ENCODE assay signal across 1 fruit fly cellular context in the genomic region with DNA sequence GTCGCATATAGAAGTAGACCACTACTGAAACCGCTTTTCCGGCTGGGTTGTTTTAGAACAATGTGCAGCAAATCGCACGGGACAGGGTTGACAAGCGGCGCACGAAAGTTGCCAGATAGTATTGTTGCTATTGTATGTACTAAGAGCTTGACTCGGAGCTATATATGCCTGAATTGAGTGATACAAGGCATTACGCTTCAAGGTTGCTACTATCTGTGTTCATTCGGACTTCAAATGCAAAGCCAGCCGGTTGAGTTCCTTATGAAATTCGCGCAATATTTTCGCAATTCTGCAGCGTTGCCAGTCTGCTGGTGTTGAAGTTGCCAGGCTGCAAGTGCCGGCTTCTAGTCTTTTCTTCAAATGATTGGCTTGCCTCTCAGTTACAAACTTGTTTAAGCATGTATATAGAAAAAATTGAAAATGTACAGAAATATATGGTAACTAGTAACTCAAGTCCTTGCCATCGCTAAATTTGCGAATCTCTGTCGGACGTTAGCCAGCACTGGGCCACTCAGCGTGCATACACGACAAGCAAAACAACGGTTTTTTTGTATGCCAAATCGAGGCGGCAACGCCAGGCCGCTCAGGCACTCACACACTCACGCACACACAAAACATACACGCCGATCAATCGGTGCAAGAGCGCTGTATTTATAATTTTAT.
TF ChIP-seq lines count a peak whose summit lies in the region.

A gene (minus strand): TSS at position 513 of the 663 bp plus-strand sequence.
A gene (plus strand): TSS at position 549 of the 663 bp plus-strand sequence.

TF ChIP-seq in whole organism, embryonic, 481 proteins besides CTCF, POLR2A, EP300 and RAD21 (continued from another document):
- peak; percentile 60 for TF ChIP-seq Xrp1 (GFP tag; IDR thresholded peaks at IDR 0.05; lab: Robert Waterston, UW)
- TF ChIP-seq dpn (GFP tag; optimal IDR thresholded peaks at IDR 0.05; lab: Kevin White, UChicago): peak; percentile 69 to 70
- TF ChIP-seq CG12744 (GFP tag; optimal IDR thresholded peaks at IDR 0.05; lab: Kevin White, UChicago): peak; percentile 21
- TF ChIP-seq CG15601 (tag; optimal IDR thresholded peaks at IDR 0.05; lab: Kevin White, UChicago): no peak
- 0 out of 2 replicates have a peak, but pooled peaks have one; percentile 9 for TF ChIP-seq CG11085 (GFP tag; IDR thresholded peaks at IDR 0.05; lab: Robert Waterston, UW)
- 0 out of 2 replicates have a peak, but pooled peaks have one; percentile 39 for TF ChIP-seq wor (GFP tag; IDR thresholded peaks at IDR 0.05; lab: Robert Waterston, UW)
- TF ChIP-seq Dbx (GFP tag; IDR thresholded peaks at IDR 0.05; lab: Robert Waterston, UW): peak; percentile 72
- peak; percentile 59 for TF ChIP-seq CG13624 (GFP tag; optimal IDR thresholded peaks at IDR 0.05; lab: Kevin White, UChicago)
- no peak for TF ChIP-seq Hr51 (GFP tag; optimal IDR thresholded peaks at IDR 0.05; lab: Kevin White, UChicago)
- no peak for TF ChIP-seq sqz (GFP tag; optimal IDR thresholded peaks at IDR 0.05; lab: Kevin White, UChicago)
- peak; percentile 58 for TF ChIP-seq klu (GFP tag; IDR thresholded peaks at IDR 0.05; lab: Robert Waterston, UW)
- no peak for TF ChIP-seq CG4282 (GFP tag; optimal IDR thresholded peaks at IDR 0.05; lab: Kevin White, UChicago)
- TF ChIP-seq odd (GFP tag; optimal IDR thresholded peaks at IDR 0.05; lab: Kevin White, UChicago): no peak
- TF ChIP-seq stwl (tag; optimal IDR thresholded peaks at IDR 0.05; lab: Kevin White, UChicago): peak; percentile 51
- TF ChIP-seq CG14965 (GFP tag; optimal IDR thresholded peaks at IDR 0.05; lab: Kevin White, UChicago; ENCODE audit: borderline replicate concordance): no peak
- peak; percentile 61 for TF ChIP-seq knrl (GFP tag; IDR thresholded peaks at IDR 0.05; lab: Robert Waterston, UW; ENCODE audit: partially characterized antibody)
- peak; percentile 40 for TF ChIP-seq CG9797 (GFP tag; optimal IDR thresholded peaks at IDR 0.05; lab: Kevin White, UChicago)
- peak; percentile 72 for TF ChIP-seq hkb (optimal IDR thresholded peaks at IDR 0.05; lab: Kevin White, UChicago)
- peak; percentile 53; the same call in 1 of the 2 replicates for TF ChIP-seq hkb (GFP tag; IDR thresholded peaks at IDR 0.05; lab: Robert Waterston, UW)
- no peak for TF ChIP-seq CG3065 (GFP tag; optimal IDR thresholded peaks at IDR 0.05; lab: Kevin White, UChicago)
- TF ChIP-seq CoRest (tag; optimal IDR thresholded peaks at IDR 0.05; lab: Kevin White, UChicago): peak; percentile 55
- TF ChIP-seq Dip3 (GFP tag; optimal IDR thresholded peaks at IDR 0.05; lab: Kevin White, UChicago): peak; percentile 73
- peak; percentile 62 for TF ChIP-seq ara (GFP tag; IDR thresholded peaks at IDR 0.05; lab: Robert Waterston, UW)
- TF ChIP-seq lola (GFP tag; optimal IDR thresholded peaks at IDR 0.05; lab: Kevin White, UChicago): peak in 1 of 3 experiments; percentile 51
- peak; percentile 27 for TF ChIP-seq CG30020 (tag; optimal IDR thresholded peaks at IDR 0.05; lab: Kevin White, UChicago)
- peak; percentile 61 for TF ChIP-seq ems (GFP tag; optimal IDR thresholded peaks at IDR 0.05; lab: Kevin White, UChicago)
- peak; percentile 24; the same call in 1 of the 2 replicates for TF ChIP-seq onecut (GFP tag; IDR thresholded peaks at IDR 0.05; lab: Robert Waterston, UW)
- no peak for TF ChIP-seq CG7928 (GFP tag; optimal IDR thresholded peaks at IDR 0.05; lab: Kevin White, UChicago)
- TF ChIP-seq CG4730 (GFP tag; IDR thresholded peaks at IDR 0.05; lab: Robert Waterston, UW): peak; percentile 34; the same call in 1 of the 2 replicates
- peak; percentile 43 for TF ChIP-seq maf-S (GFP tag; optimal IDR thresholded peaks at IDR 0.05; lab: Kevin White, UChicago)
- peak; percentile 48 for TF ChIP-seq CG11398 (GFP tag; optimal IDR thresholded peaks at IDR 0.05; lab: Kevin White, UChicago)
- TF ChIP-seq Myb (GFP tag; optimal IDR thresholded peaks at IDR 0.05; lab: Kevin White, UChicago): peak; percentile 94
- peak; percentile 74 for TF ChIP-seq BEAF-32 (GFP tag; optimal IDR thresholded peaks at IDR 0.05; lab: Kevin White, UChicago)
- TF ChIP-seq crc (GFP tag; optimal IDR thresholded peaks at IDR 0.05; lab: Kevin White, UChicago): peak; percentile 37
- TF ChIP-seq CG11560 (tag; IDR thresholded peaks at IDR 0.05; lab: Robert Waterston, UW): peak; percentile 37; the same call in 1 of the 3 replicates
- TF ChIP-seq slbo (GFP tag; IDR thresholded peaks at IDR 0.05; lab: Robert Waterston, UW): peak; percentile 77
- no peak for TF ChIP-seq Hr39 (optimal IDR thresholded peaks at IDR 0.05; lab: Kevin White, UChicago)
